Worm (Caenorhabditis elegans): ENCODE results near the gene R13D11.4.

- no peak for TF ChIP-seq unc-39 (tag; optimal IDR thresholded peaks at IDR 0.05)
- TF ChIP-seq nhr-28 (tag; optimal IDR thresholded peaks at IDR 0.05), result no peak
- TF ChIP-seq unc-62 (GFP tag; optimal IDR thresholded peaks at IDR 0.05), result no peak
These were observed 45.9 kb upstream of the R13D11.4 start, which contains the start of gene str-238 for ce11 chrV:764732-765131.
